Fruit fly (Drosophila melanogaster): ENCODE results near the gene Ctps.

The Ctps gene

DNA sequence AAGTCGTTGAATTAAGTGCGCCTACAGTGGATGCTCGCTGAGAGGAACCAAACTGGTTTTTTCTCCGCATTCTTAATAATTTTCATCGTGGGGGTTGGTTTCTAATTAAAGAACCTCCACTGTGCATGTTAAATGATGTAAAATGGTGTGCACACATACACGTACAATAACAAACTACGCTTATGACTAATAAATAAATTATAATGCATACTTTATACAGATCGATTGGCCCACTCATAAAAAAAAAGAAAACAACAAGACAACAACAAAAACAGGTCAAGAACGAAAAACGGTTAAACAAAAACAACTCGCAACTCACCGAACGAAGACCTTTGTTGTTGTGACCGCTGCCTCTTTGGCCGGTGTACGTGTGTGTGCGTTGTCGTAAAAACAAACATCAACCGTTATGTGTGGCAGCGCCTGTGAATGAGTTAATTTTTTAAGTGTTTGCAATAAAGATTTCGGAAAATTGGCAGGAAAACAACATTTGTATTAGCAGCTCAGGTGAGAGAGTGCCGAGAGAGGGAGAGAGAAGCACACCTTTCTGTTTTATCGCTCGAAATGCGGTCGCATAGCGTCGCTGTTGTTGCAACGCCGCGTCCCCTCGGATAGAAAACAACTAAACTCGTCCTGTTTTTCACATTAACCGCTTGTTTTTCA, 3.7 kb upstream of the Ctps start:
- peak; percentile 28 for TF ChIP-seq sage (GFP tag; optimal IDR thresholded peaks at IDR 0.05)
- peak; percentile 6 for TF ChIP-seq Hr83 (GFP tag; optimal IDR thresholded peaks at IDR 0.05; ENCODE audit: poor library complexity, severe bottlenecking)
- TF ChIP-seq dl (GFP tag; optimal IDR thresholded peaks at IDR 0.05; ENCODE audit: insufficient read depth in 1 of 2, partially characterized antibody in 2 of 2), result no peak
- TF ChIP-seq GATAd (GFP tag; optimal IDR thresholded peaks at IDR 0.05), result no peak
- TF ChIP-seq br (GFP tag; optimal IDR thresholded peaks at IDR 0.05), result peak; percentile 26
- TF ChIP-seq Mio (GFP tag; optimal IDR thresholded peaks at IDR 0.05), result no peak
- peak; percentile 5 for TF ChIP-seq Jra (GFP tag; optimal IDR thresholded peaks at IDR 0.05)
- TF ChIP-seq woc (GFP tag; optimal IDR thresholded peaks at IDR 0.05), result peak; percentile 2
- TF ChIP-seq psq (GFP tag; optimal IDR thresholded peaks at IDR 0.05), result peak; percentile 0
- TF ChIP-seq h (GFP tag; optimal IDR thresholded peaks at IDR 0.05), result peak; percentile 50
- no peak for TF ChIP-seq Myc (optimal IDR thresholded peaks at IDR 0.05)
- peak; percentile 18 for TF ChIP-seq fru (GFP tag; optimal IDR thresholded peaks at IDR 0.05)
- no peak for TF ChIP-seq Hr78 (GFP tag; optimal IDR thresholded peaks at IDR 0.05)
- peak; percentile 21 for TF ChIP-seq rgr (GFP tag; optimal IDR thresholded peaks at IDR 0.05)
- peak; percentile 15 for TF ChIP-seq OdsH (GFP tag; optimal IDR thresholded peaks at IDR 0.05)
- TF ChIP-seq brk (GFP tag; optimal IDR thresholded peaks at IDR 0.05), result peak; percentile 26
- peak; percentile 4 for TF ChIP-seq CG9705 (GFP tag; optimal IDR thresholded peaks at IDR 0.05)
- peak; percentile 29 for TF ChIP-seq ey (GFP tag; optimal IDR thresholded peaks at IDR 0.05)
- TF ChIP-seq usp (GFP tag; optimal IDR thresholded peaks at IDR 0.05), result no peak

DNA sequence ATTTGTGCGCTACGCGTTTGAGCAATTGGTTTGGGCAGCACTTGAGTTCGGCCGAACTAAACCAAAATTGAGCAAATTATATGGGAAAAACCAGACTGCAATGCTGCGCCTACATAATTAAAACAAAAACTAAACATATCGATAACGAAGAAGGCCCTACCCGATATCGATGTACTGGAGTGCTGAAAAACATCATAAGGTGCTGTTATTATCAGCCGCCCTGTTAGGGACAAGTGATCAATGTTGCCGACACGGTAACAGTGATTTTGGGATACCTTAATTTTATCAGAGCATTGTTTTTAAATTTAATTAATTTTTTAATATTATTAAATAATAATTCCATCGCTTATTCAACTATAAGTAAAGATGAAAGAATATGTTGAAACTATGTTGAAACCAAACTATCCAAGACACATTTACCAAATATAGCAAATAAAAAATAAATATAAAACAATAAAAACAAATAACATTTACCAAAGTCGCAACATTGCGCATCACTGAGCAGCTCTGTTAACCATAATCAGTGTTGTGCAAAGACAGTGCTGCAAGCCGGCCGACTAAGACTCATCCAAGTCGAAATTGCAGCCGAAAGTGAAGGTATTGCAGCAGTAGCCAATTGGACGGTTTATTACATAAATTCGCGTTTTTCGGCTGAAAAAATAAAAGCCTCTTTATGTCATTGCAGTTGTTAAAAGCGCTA, 3.0 kb upstream of the Ctps start, which contains the start of the genes sstn, Plp and GlyRS:
Gene sstn, minus strand, starts transcription at position 131 of the 700 bp plus-strand sequence.
Gene Plp, minus strand, starts transcription at position 136 of the 700 bp plus-strand sequence.
Gene GlyRS, plus strand, starts transcription at position 554 of the 700 bp plus-strand sequence.
- TF ChIP-seq sv (GFP tag; optimal IDR thresholded peaks at IDR 0.05), result peak; percentile 26
- TF ChIP-seq Myc (optimal IDR thresholded peaks at IDR 0.05), result peak; percentile 66
- peak; percentile 46 for TF ChIP-seq lola (GFP tag; optimal IDR thresholded peaks at IDR 0.05)
- peak; percentile 41 for TF ChIP-seq OdsH (GFP tag; optimal IDR thresholded peaks at IDR 0.05)
- TF ChIP-seq foxo (GFP tag; optimal IDR thresholded peaks at IDR 0.05), result peak in 1 of 2 experiments; percentile 61
- peak; percentile 48 for TF ChIP-seq sage (GFP tag; optimal IDR thresholded peaks at IDR 0.05)
- TF ChIP-seq Sp1 (GFP tag; optimal IDR thresholded peaks at IDR 0.05), result peak; percentile 35
- peak; percentile 74 for TF ChIP-seq woc (GFP tag; optimal IDR thresholded peaks at IDR 0.05)
- no peak for TF ChIP-seq Rel (GFP tag; optimal IDR thresholded peaks at IDR 0.05)
- TF ChIP-seq Rel (tag; optimal IDR thresholded peaks at IDR 0.05), result no peak
- TF ChIP-seq Hr83 (GFP tag; optimal IDR thresholded peaks at IDR 0.05; ENCODE audit: poor library complexity, severe bottlenecking), result no peak
- no peak for TF ChIP-seq usp (GFP tag; optimal IDR thresholded peaks at IDR 0.05)
- TF ChIP-seq Hnf4 (GFP tag; optimal IDR thresholded peaks at IDR 0.05), result peak; percentile 28
- TF ChIP-seq brk (GFP tag; optimal IDR thresholded peaks at IDR 0.05), result peak; percentile 11
- TF ChIP-seq psq (GFP tag; optimal IDR thresholded peaks at IDR 0.05), result peak; percentile 50
- TF ChIP-seq dsf (GFP tag; optimal IDR thresholded peaks at IDR 0.05; ENCODE audit: borderline replicate concordance), result peak; percentile 33
- TF ChIP-seq ey (GFP tag; optimal IDR thresholded peaks at IDR 0.05), result peak; percentile 14
- TF ChIP-seq dl (GFP tag; optimal IDR thresholded peaks at IDR 0.05; ENCODE audit: insufficient read depth in 1 of 2, partially characterized antibody in 2 of 2), result no peak
- TF ChIP-seq dmrt93B (GFP tag; optimal IDR thresholded peaks at IDR 0.05), result peak; percentile 54
- no peak for TF ChIP-seq pan (optimal IDR thresholded peaks at IDR 0.05)
- peak; percentile 48 for TF ChIP-seq rgr (GFP tag; optimal IDR thresholded peaks at IDR 0.05)
- TF ChIP-seq HLH106 (tag; optimal IDR thresholded peaks at IDR 0.05), result peak; percentile 59
- TF ChIP-seq CG9705 (GFP tag; optimal IDR thresholded peaks at IDR 0.05), result peak; percentile 21
- peak; percentile 45 for TF ChIP-seq fru (GFP tag; optimal IDR thresholded peaks at IDR 0.05)
- peak; percentile 61 for TF ChIP-seq h (GFP tag; optimal IDR thresholded peaks at IDR 0.05)
- no peak for TF ChIP-seq Dfd (GFP tag; optimal IDR thresholded peaks at IDR 0.05)

DNA sequence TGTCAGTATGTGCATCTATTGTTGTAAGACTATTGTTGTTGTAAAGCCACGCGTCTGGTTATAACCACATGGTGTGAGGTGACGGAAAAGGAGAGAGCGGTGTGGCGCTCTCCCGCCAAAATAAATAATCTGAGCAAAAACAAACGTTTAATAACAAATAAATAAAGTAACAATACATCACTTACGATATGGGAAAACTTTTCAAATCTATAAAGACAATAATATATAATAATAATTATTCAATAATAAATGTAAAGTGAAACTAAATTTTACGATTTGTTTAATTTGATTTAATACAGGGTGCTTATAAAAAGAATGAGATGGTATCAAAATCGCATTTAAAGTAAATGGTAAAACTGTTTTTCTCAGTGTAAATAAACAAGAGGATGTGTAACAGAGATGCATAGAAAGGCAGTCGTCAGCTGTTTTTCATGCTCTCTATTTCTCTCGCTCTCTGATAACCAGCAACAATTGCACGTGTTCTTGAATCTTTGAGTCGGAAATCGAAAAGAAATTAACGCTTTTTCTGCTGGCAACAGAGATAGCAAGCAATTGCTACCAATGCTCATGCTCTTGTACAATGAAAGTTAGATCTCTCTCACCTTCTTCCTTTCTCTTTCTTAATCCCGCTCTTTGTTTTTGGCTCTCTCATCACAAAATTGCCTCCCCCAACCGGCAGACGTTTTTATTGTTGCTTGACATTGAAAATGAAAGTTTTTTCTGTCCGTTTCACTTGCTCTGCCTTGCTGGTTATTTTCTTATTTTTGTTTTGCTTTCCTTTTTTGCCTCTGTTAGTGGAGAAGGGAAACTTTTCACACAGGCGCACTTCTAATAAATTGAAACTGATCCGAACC, 1.2 kb downstream of the Ctps start:
- no peak for TF ChIP-seq pan (optimal IDR thresholded peaks at IDR 0.05)
- no peak for TF ChIP-seq sv (GFP tag; optimal IDR thresholded peaks at IDR 0.05)
- peak; percentile 66 for TF ChIP-seq psq (GFP tag; optimal IDR thresholded peaks at IDR 0.05)
- TF ChIP-seq usp (GFP tag; optimal IDR thresholded peaks at IDR 0.05), result no peak
- no peak for TF ChIP-seq Jra (GFP tag; optimal IDR thresholded peaks at IDR 0.05)
- TF ChIP-seq HLH106 (tag; optimal IDR thresholded peaks at IDR 0.05), result peak; percentile 84
- TF ChIP-seq brk (GFP tag; optimal IDR thresholded peaks at IDR 0.05), result peak; percentile 59
- peak; percentile 54 for TF ChIP-seq rgr (GFP tag; optimal IDR thresholded peaks at IDR 0.05)
- no peak for TF ChIP-seq CrebA (GFP tag; optimal IDR thresholded peaks at IDR 0.05; ENCODE audit: borderline replicate concordance)
- no peak for TF ChIP-seq Abd-B (GFP tag; optimal IDR thresholded peaks at IDR 0.05)
- peak; percentile 65 for TF ChIP-seq Sp1 (GFP tag; optimal IDR thresholded peaks at IDR 0.05)
- TF ChIP-seq Hnf4 (GFP tag; optimal IDR thresholded peaks at IDR 0.05), result peak; percentile 54
- no peak for TF ChIP-seq lola (GFP tag; optimal IDR thresholded peaks at IDR 0.05)
- TF ChIP-seq N (GFP tag; optimal IDR thresholded peaks at IDR 0.05), result no peak
- peak; percentile 34 for TF ChIP-seq CG9705 (GFP tag; optimal IDR thresholded peaks at IDR 0.05)
- peak; percentile 14 for TF ChIP-seq br (GFP tag; optimal IDR thresholded peaks at IDR 0.05)
- no peak for TF ChIP-seq tai (GFP tag; optimal IDR thresholded peaks at IDR 0.05)
- peak; percentile 48 for TF ChIP-seq dmrt93B (GFP tag; optimal IDR thresholded peaks at IDR 0.05)
- TF ChIP-seq dl (GFP tag; optimal IDR thresholded peaks at IDR 0.05; ENCODE audit: insufficient read depth in 1 of 2, partially characterized antibody in 2 of 2), result no peak
- no peak for TF ChIP-seq GATAd (GFP tag; optimal IDR thresholded peaks at IDR 0.05)
- peak; percentile 35 for TF ChIP-seq Dif (GFP tag; optimal IDR thresholded peaks at IDR 0.05; ENCODE audit: partially characterized antibody)
- TF ChIP-seq h (GFP tag; optimal IDR thresholded peaks at IDR 0.05), result peak; percentile 64
- no peak for TF ChIP-seq sage (GFP tag; optimal IDR thresholded peaks at IDR 0.05)
- no peak for TF ChIP-seq dsf (GFP tag; optimal IDR thresholded peaks at IDR 0.05; ENCODE audit: borderline replicate concordance)
- TF ChIP-seq Rel (GFP tag; optimal IDR thresholded peaks at IDR 0.05), result no peak
- TF ChIP-seq Rel (tag; optimal IDR thresholded peaks at IDR 0.05), result no peak
- TF ChIP-seq Myc (optimal IDR thresholded peaks at IDR 0.05), result no peak
- TF ChIP-seq Dfd (GFP tag; optimal IDR thresholded peaks at IDR 0.05), result no peak
- peak; percentile 60 for TF ChIP-seq fru (GFP tag; optimal IDR thresholded peaks at IDR 0.05)

Data from whole organism, wandering third instar larva.